Worm (Caenorhabditis elegans) whole organism, L2 larva: ENCODE data around the gene inx-3.

ENCODE experiments used
- R02D3.7 ChIP-seq: fragments of 150-350 bp; optimal IDR thresholded peaks from 2 replicates; lab custom pipeline; 2014; ENCODE audit warnings: missing biosample characterization, missing genetic modification characterization
- nhr-237 ChIP-seq: fragments of 150-350 bp; optimal IDR thresholded peaks from 2 replicates; lab custom pipeline; 2014; ENCODE audit warnings: missing biosample characterization, missing genetic modification characterization
- unc-62 ChIP-seq: fragments of 150-350 bp; optimal IDR thresholded peaks from 2 replicates; lab custom pipeline; 2014; ENCODE audit warnings: missing biosample characterization, missing genetic modification reagents, missing genetic modification characterization

DNA sequence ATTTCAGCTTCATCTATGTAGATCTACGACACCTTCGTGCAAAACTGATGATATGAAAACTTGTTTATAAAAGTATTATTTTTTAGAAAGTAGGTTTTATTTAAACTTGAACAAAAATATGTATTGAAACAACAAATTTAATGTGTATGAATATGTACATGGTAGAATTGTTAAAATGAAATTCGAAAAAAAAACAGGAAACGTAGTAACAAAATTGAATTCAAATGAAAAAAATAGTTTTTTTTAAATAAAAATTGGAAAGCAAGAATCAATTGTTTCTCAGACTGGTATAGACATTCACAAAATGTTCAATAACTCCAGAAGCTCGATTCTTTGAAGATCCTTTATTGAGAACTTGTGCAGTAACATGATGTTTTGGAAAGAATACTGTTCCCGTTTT lies 24.8 kb downstream of the inx-3 start:
- TF ChIP-seq nhr-237 (tag; lab: Kevin White, UChicago): no peak
- no peak for TF ChIP-seq unc-62 (GFP tag; lab: Kevin White, UChicago)
- no peak for TF ChIP-seq R02D3.7 (tag; lab: Kevin White, UChicago)
